Worm (Caenorhabditis elegans): ENCODE results near the gene C49F8.1.

DNA sequence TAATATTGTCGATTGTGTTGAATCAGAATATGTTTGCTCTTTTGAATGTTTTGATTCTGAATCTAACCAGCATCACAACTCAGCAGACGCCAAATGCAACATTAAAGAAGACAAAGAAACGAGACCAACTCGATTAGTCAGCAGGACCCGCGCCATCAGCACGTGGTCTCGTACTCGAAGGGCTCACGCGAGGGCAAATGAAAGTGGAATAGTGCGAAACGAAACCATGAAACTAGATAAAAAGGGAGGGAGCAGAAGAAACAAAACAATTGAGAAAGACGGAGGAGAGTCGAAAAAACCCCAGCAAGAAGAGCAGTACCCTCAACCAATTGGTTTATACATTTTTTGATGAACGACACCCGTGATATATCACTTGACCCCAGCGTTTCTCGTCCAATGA is 27.8 kb downstream of the C49F8.1 start:
- TF ChIP-seq him-1 (tag; optimal IDR thresholded peaks at IDR 0.05) (no peak), W03F9.2 (tag; optimal IDR thresholded peaks at IDR 0.05) (no peak), dao-5 (tag; optimal IDR thresholded peaks at IDR 0.05) (no peak)
